Fruit fly (Drosophila melanogaster) whole organism, embryonic: ENCODE data around the gene Ankrd49.

Experiments
- Abd-B ChIP-seq: fragments of 200-800 bp; sonication (Bioruptor generic); optimal IDR thresholded peaks from 2 replicates; lab custom pipeline; 2018; ENCODE audit warnings: missing biosample characterization, mild to moderate bottlenecking, missing genetic modification characterization, moderate library complexity
- Atf-2 ChIP-seq: fragments of 200-800 bp; sonication (Bioruptor generic); optimal IDR thresholded peaks from 2 replicates; lab custom pipeline; 2016; ENCODE audit warnings: missing biosample characterization, missing genetic modification characterization
- Bgb ChIP-seq: fragments of 200-800 bp; sonication (Bioruptor generic); IDR thresholded peaks from 2 replicates; pipeline ENCODE4 v1.3.6; 2022; ENCODE audit warnings: missing biosample characterization, missing genetic modification characterization; ENCODE audit not compliant: partially characterized antibody
- CG10274 ChIP-seq: fragments of 200-800 bp; sonication (Bioruptor generic); optimal IDR thresholded peaks from 3 replicates; lab custom pipeline; 2017; ENCODE audit warnings: missing biosample characterization, mild to moderate bottlenecking, missing genetic modification characterization
- CG10321 ChIP-seq: fragments of 200-800 bp; sonication (Bioruptor generic); IDR thresholded peaks from 2 replicates; pipeline ENCODE4 v1.3.6; 2022; ENCODE audit warnings: missing biosample characterization, missing genetic modification characterization
- CG11695 ChIP-seq: fragments of 200-800 bp; sonication (Bioruptor generic); IDR thresholded peaks from 3 replicates; pipeline ENCODE4 v1.3.6; 2022; ENCODE audit warnings: missing biosample characterization, missing genetic modification characterization
- CG14965 ChIP-seq: fragments of 200-800 bp; sonication (Bioruptor generic); optimal IDR thresholded peaks from 2 replicates; lab custom pipeline; 2016; ENCODE audit warnings: missing biosample characterization, missing genetic modification characterization, borderline replicate concordance
- CG16779 ChIP-seq: fragments of 200-800 bp; sonication (Bioruptor generic); IDR thresholded peaks from 2 replicates; pipeline ENCODE4 v1.3.6; 2022; ENCODE audit warnings: missing biosample characterization, missing genetic modification characterization
- CG16813 ChIP-seq: fragments of 200-800 bp; sonication (Bioruptor generic); IDR thresholded peaks from 3 replicates; pipeline ENCODE4 v1.3.6; 2022; ENCODE audit warnings: missing biosample characterization, missing genetic modification characterization; ENCODE audit not compliant: partially characterized antibody
- CG16815 ChIP-seq: fragments of 200-800 bp; sonication (Bioruptor generic); optimal IDR thresholded peaks from 3 replicates; lab custom pipeline; 2017; ENCODE audit warnings: missing biosample characterization, mild to moderate bottlenecking, missing genetic modification characterization
- CG18262 ChIP-seq: fragments of 200-800 bp; optimal IDR thresholded peaks from 3 replicates; lab custom pipeline; 2019; ENCODE audit warnings: missing biosample characterization, mild to moderate bottlenecking, missing genetic modification characterization, moderate library complexity
- CG3281 ChIP-seq: fragments of 200-800 bp; sonication (Bioruptor generic); optimal IDR thresholded peaks from 3 replicates; lab custom pipeline; 2017; ENCODE audit warnings: missing biosample characterization, mild to moderate bottlenecking, missing genetic modification characterization
- CG8281 ChIP-seq: fragments of 200-800 bp; sonication (Bioruptor generic); optimal IDR thresholded peaks from 2 replicates; lab custom pipeline; 2018; ENCODE audit warnings: missing biosample characterization, mild to moderate bottlenecking, missing genetic modification characterization, moderate library complexity
- CG8359 ChIP-seq: fragments of 200-800 bp; sonication (Bioruptor generic); optimal IDR thresholded peaks from 2 replicates; lab custom pipeline; 2017; ENCODE audit warnings: missing biosample characterization, mild to moderate bottlenecking, missing genetic modification characterization, borderline replicate concordance
- CG9609 ChIP-seq: fragments of 200-800 bp; sonication (Bioruptor generic); optimal IDR thresholded peaks from 3 replicates; lab custom pipeline; 2016; ENCODE audit warnings: missing biosample characterization, missing genetic modification characterization
- Eip74EF ChIP-seq, 2 experiments: fragments of 200-800 bp in 1 of 2; fragments of >200 bp in 1 of 2; sonication (Bioruptor generic) in 1 of 2; optimal IDR thresholded peaks; 2 replicates each; lab custom pipeline; 2017 to 2019; ENCODE audit warnings: missing biosample characterization in 2 of 2, missing genetic modification characterization in 2 of 2, mild to moderate bottlenecking in 1 of 2, moderate library complexity in 1 of 2
- HmgZ ChIP-seq: fragments of 200-800 bp; sonication (Bioruptor generic); optimal IDR thresholded peaks from 2 replicates; lab custom pipeline; 2018; ENCODE audit warnings: missing biosample characterization, mild to moderate bottlenecking, missing genetic modification characterization
- Hr3 ChIP-seq: fragments of 200-800 bp; sonication (Bioruptor generic); optimal IDR thresholded peaks from 3 replicates; lab custom pipeline; 2016; ENCODE audit warnings: missing biosample characterization, missing genetic modification characterization
- Hr39 ChIP-seq: fragments of >200 bp; optimal IDR thresholded peaks from 2 replicates; lab custom pipeline; 2017
- Mad ChIP-seq: fragments of 200-800 bp; sonication (Bioruptor generic); optimal IDR thresholded peaks from 2 replicates; lab custom pipeline; 2016; ENCODE audit warnings: missing biosample characterization, missing genetic modification characterization
- Myb ChIP-seq: fragments of 200-800 bp; sonication (Bioruptor generic); optimal IDR thresholded peaks from 2 replicates; lab custom pipeline; 2016; ENCODE audit warnings: missing biosample characterization, missing genetic modification characterization
- Neu2 ChIP-seq: fragments of 200-800 bp; sonication (Bioruptor generic); optimal IDR thresholded peaks from 3 replicates; lab custom pipeline; 2016; ENCODE audit warnings: missing biosample characterization, missing genetic modification characterization, borderline replicate concordance
- Rfx ChIP-seq: fragments of 200-800 bp; sonication (Bioruptor generic); IDR thresholded peaks from 2 replicates; pipeline ENCODE4 v1.3.6; 2022; ENCODE audit warnings: missing biosample characterization, missing genetic modification characterization
- Sox102F ChIP-seq: fragments of 200-800 bp; sonication (Bioruptor generic); optimal IDR thresholded peaks from 2 replicates; lab custom pipeline; 2018; ENCODE audit warnings: missing biosample characterization, mild to moderate bottlenecking, missing genetic modification characterization, moderate library complexity
- Ssrp ChIP-seq: fragments of 200-800 bp; sonication (Bioruptor generic); optimal IDR thresholded peaks from 2 replicates; lab custom pipeline; 2018; ENCODE audit warnings: missing biosample characterization, mild to moderate bottlenecking, missing genetic modification characterization, moderate library complexity
- az2 ChIP-seq: fragments of 200-800 bp; sonication (Bioruptor generic); optimal IDR thresholded peaks from 3 replicates; lab custom pipeline; 2016; ENCODE audit warnings: missing biosample characterization, missing genetic modification characterization
- bigmax ChIP-seq: fragments of 200-800 bp; sonication (Bioruptor generic); optimal IDR thresholded peaks from 2 replicates; lab custom pipeline; 2018; ENCODE audit warnings: missing biosample characterization, mild to moderate bottlenecking, missing genetic modification characterization
- fd96Cb ChIP-seq: fragments of 200-800 bp; sonication (Bioruptor generic); optimal IDR thresholded peaks from 2 replicates; lab custom pipeline; 2018; ENCODE audit warnings: missing biosample characterization, mild to moderate bottlenecking, missing genetic modification characterization, moderate library complexity
- gem ChIP-seq: fragments of 200-800 bp; sonication (Bioruptor generic); optimal IDR thresholded peaks from 2 replicates; lab custom pipeline; 2019; ENCODE audit warnings: missing biosample characterization, mild to moderate bottlenecking, missing genetic modification characterization, moderate library complexity
- grau ChIP-seq: fragments of 200-800 bp; optimal IDR thresholded peaks from 3 replicates; lab custom pipeline; 2019; ENCODE audit warnings: missing biosample characterization, mild to moderate bottlenecking, missing genetic modification characterization, moderate library complexity
- h ChIP-seq: fragments of >200 bp; optimal IDR thresholded peaks from 2 replicates; lab custom pipeline; 2017
- klu ChIP-seq: fragments of 200-800 bp; sonication (Bioruptor generic); IDR thresholded peaks from 2 replicates; pipeline ENCODE4 v1.3.6; 2022; ENCODE audit warnings: missing biosample characterization, missing genetic modification characterization
- lilli ChIP-seq: fragments of 200-800 bp; sonication (Bioruptor generic); optimal IDR thresholded peaks from 3 replicates; lab custom pipeline; 2016; ENCODE audit warnings: missing biosample characterization, missing genetic modification characterization
- lola ChIP-seq, 3 experiments: fragments of >200 bp in 2 of 3; fragments of 200-800 bp in 1 of 3; sonication (Bioruptor generic) in 1 of 3; optimal IDR thresholded peaks; 2 replicates each; lab custom pipeline; 2017 to 2019; ENCODE audit warnings: missing biosample characterization in 3 of 3, missing genetic modification characterization in 3 of 3, mild to moderate bottlenecking in 1 of 3, moderate library complexity in 1 of 3
- mld ChIP-seq: fragments of 200-800 bp; sonication (Bioruptor generic); IDR thresholded peaks from 3 replicates; pipeline ENCODE4 v1.3.6; 2022; ENCODE audit warnings: missing biosample characterization, missing genetic modification characterization; ENCODE audit not compliant: partially characterized antibody
- nmo ChIP-seq: fragments of 200-800 bp; sonication (Bioruptor generic); optimal IDR thresholded peaks from 2 replicates; lab custom pipeline; 2018; ENCODE audit warnings: missing biosample characterization, mild to moderate bottlenecking, missing genetic modification characterization, moderate library complexity
- otp ChIP-seq: fragments of 200-800 bp; sonication (Bioruptor generic); IDR thresholded peaks from 3 replicates; pipeline ENCODE4, ENCODE4 v1.3.6; 2022; ENCODE audit warnings: missing biosample characterization, missing genetic modification characterization
- phol ChIP-seq: fragments of 200-800 bp; sonication (Bioruptor generic); optimal IDR thresholded peaks from 3 replicates; lab custom pipeline; 2018; ENCODE audit warnings: missing biosample characterization, mild to moderate bottlenecking, missing genetic modification characterization, moderate library complexity
- pzg ChIP-seq: fragments of 200-800 bp; sonication (Bioruptor generic); optimal IDR thresholded peaks from 3 replicates; lab custom pipeline; 2018; ENCODE audit warnings: missing biosample characterization, mild to moderate bottlenecking, missing genetic modification characterization, moderate library complexity
- sqz ChIP-seq: fragments of 200-800 bp; sonication (Bioruptor generic); optimal IDR thresholded peaks from 3 replicates; lab custom pipeline; 2018; ENCODE audit warnings: missing biosample characterization, mild to moderate bottlenecking, missing genetic modification characterization
- ssp ChIP-seq: fragments of 200-800 bp; sonication (Bioruptor generic); IDR thresholded peaks from 2 replicates; pipeline ENCODE4 v1.3.6; 2022; ENCODE audit warnings: missing biosample characterization, missing genetic modification characterization
- tio ChIP-seq: fragments of 200-800 bp; sonication (Bioruptor generic); optimal IDR thresholded peaks from 2 replicates; lab custom pipeline; 2017; ENCODE audit warnings: missing biosample characterization, missing genetic modification characterization, inconsistent platforms
- tna ChIP-seq: fragments of 200-800 bp; sonication (Bioruptor generic); IDR thresholded peaks from 2 replicates; pipeline ENCODE4 v1.3.6; 2022; ENCODE audit warnings: missing biosample characterization, missing genetic modification characterization; ENCODE audit not compliant: partially characterized antibody
- trh ChIP-seq: fragments of 200-800 bp; sonication (Bioruptor generic); optimal IDR thresholded peaks from 2 replicates; lab custom pipeline; 2016; ENCODE audit warnings: missing biosample characterization, missing genetic modification characterization
- vnd ChIP-seq: fragments of 200-800 bp; sonication (Bioruptor generic); IDR thresholded peaks from 3 replicates; pipeline ENCODE4 v1.3.6; 2022; ENCODE audit warnings: missing biosample characterization, missing genetic modification characterization; ENCODE audit not compliant: partially characterized antibody
- vvl ChIP-seq: fragments of 200-800 bp; sonication (Bioruptor generic); IDR thresholded peaks from 2 replicates; pipeline ENCODE4 v1.3.6; 2022; ENCODE audit warnings: missing biosample characterization, missing genetic modification characterization

The Ankrd49 gene

DNA sequence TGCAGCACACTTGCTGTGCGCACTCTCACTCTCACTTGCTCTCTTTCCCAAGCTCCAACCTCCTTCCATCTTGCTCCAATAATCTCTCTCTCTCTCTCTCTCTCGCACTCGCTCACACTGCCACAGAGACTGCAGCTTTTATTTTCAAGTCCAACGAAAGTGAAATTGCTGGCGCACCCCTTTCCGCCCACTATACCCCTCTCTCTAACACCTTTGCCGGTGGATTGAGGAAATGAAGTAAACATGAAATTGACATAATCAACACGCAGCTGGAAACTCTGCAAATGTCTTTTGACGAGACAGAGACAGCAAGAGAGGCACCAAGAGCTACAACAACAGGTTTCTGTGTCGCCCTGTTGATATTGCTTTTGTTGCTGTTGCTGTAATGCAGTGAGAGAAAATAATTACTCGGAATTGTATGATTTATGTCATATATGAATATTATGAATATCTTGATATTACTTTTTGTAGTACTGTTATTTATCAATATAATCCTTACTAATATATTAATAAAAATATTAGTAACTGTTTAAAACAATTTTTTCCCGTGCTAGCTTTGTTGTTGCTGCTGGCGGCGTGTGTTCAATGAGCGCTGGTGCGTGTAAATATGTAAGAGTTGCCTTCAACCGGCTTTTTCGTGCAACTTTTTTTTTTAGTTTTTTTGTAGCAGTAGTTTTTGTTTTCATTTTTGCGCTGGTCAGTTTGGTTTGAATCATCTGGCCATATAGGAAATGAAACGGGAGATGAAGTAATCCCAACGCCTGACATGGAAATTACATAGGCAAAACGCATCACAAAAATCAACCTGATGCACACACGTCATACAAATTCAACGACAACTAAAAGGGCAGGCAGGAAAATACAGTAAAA, 11.4 kb downstream of the Ankrd49 start (continued):
- TF ChIP-seq Abd-B: peak; percentile 90
- no peak for TF ChIP-seq Neu2 (GFP tag; lab: Kevin White, UChicago)
- peak; percentile 78 for TF ChIP-seq klu (GFP tag; lab: Robert Waterston, UW)
- TF ChIP-seq CG14965: no peak
- TF ChIP-seq fd96Cb (tag; lab: Kevin White, UChicago): peak; percentile 95
- TF ChIP-seq HmgZ (tag; lab: Kevin White, UChicago): peak; percentile 78
- TF ChIP-seq Atf-2 (GFP tag; lab: Kevin White, UChicago): peak; percentile 38
- TF ChIP-seq mld (GFP tag; lab: Robert Waterston, UW): no peak
- TF ChIP-seq CG8359 (GFP tag; lab: Kevin White, UChicago): peak; percentile 73
- peak; percentile 74 for TF ChIP-seq sqz (GFP tag; lab: Kevin White, UChicago)
- TF ChIP-seq Myb (GFP tag; lab: Kevin White, UChicago): no peak
- TF ChIP-seq, all 482 proteins: peak for 387

DNA sequence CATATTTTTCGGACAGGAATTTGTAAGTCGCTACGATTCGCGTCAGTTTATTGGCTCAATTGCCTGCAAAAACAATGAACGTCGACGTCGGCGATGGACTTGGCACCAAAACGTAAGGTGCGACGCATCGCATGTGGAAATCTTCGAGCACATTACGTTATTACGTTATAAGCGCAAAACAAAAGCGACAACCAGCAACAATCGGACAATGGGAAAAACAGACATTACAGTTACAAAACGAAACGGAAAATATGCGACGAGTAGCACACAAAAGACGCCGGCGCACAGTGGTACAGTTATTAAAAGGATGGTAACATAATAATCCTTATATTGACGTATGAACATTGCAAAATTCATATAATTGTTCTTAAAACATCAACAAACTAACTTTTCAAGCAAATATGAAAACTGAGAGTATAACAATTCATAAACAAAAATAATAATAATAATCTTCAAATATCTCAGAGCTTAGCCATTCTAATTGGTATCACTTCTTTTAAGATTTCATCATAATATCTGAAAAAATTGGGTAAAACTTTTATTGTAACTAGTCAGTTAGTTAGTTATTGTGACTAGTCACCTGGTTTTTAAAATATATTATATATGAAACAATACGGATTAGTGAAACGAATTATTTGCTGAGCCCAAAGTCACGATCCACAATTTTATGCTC, 12.3 kb downstream of the Ankrd49 start:
- TF ChIP-seq CG3281 (GFP tag; lab: Kevin White, UChicago): no peak
- TF ChIP-seq Hr3: peak; percentile 45
- TF ChIP-seq nmo (GFP tag; lab: Kevin White, UChicago): peak; percentile 32
- TF ChIP-seq HmgZ (tag; lab: Kevin White, UChicago): no peak
- TF ChIP-seq Eip74EF (GFP tag; optimal IDR thresholded peaks at IDR 0.05; lab: Kevin White, UChicago): no peak
- TF ChIP-seq bigmax (GFP tag; lab: Kevin White, UChicago): no peak
- no peak for TF ChIP-seq Rfx (GFP tag; lab: Robert Waterston, UW)
- TF ChIP-seq trh (GFP tag; lab: Kevin White, UChicago): no peak
- peak; percentile 20 for TF ChIP-seq CG16815 (GFP tag; lab: Kevin White, UChicago)
- TF ChIP-seq lilli: no peak
- TF ChIP-seq lola (GFP tag; optimal IDR thresholded peaks at IDR 0.05; lab: Kevin White, UChicago): peak in 1 of 3 experiments; percentile 8
- no peak for TF ChIP-seq CG10321 (GFP tag; lab: Robert Waterston, UW)
- TF ChIP-seq CG16779 (GFP tag; lab: Robert Waterston, UW): no peak
- TF ChIP-seq otp (GFP tag; lab: Robert Waterston, UW): no peak
- peak; percentile 29 for TF ChIP-seq Ssrp (tag; lab: Kevin White, UChicago)
- no peak for TF ChIP-seq CG8281 (tag; lab: Kevin White, UChicago)
- TF ChIP-seq grau: peak; percentile 32
- peak; percentile 52 for TF ChIP-seq Sox102F (GFP tag; lab: Kevin White, UChicago)
- TF ChIP-seq CG10274 (GFP tag; lab: Kevin White, UChicago): no peak
- TF ChIP-seq vvl (GFP tag; lab: Robert Waterston, UW): no peak
- peak; percentile 17 for TF ChIP-seq CG18262
- TF ChIP-seq pzg: no peak
- TF ChIP-seq phol (tag; lab: Kevin White, UChicago): peak; percentile 40
- TF ChIP-seq Hr39 (lab: Kevin White, UChicago): no peak
- no peak for TF ChIP-seq vnd
- TF ChIP-seq ssp (GFP tag; lab: Robert Waterston, UW): no peak
- TF ChIP-seq gem (tag; lab: Kevin White, UChicago): peak; percentile 69
- no peak for TF ChIP-seq Bgb (GFP tag; lab: Robert Waterston, UW)
- TF ChIP-seq az2: peak; percentile 46
- no peak for TF ChIP-seq CG9609 (GFP tag; lab: Kevin White, UChicago)
- no peak for TF ChIP-seq CG16813 (GFP tag; lab: Robert Waterston, UW)
- TF ChIP-seq tio: peak; percentile 63
- no peak for TF ChIP-seq Mad (GFP tag; lab: Kevin White, UChicago)
- no peak for TF ChIP-seq tna (GFP tag; lab: Robert Waterston, UW)
- TF ChIP-seq CG11695 (GFP tag; lab: Robert Waterston, UW): 0 out of 3 replicates have a peak, but pooled peaks have one; percentile 15
- no peak for TF ChIP-seq h
